Fruit fly (Drosophila melanogaster): ENCODE results near the gene CG42537.

CG42537 gene

dm6 chr3R:6410412-6411225, 33.0 kb downstream of the CG42537 start (continued):
- TF ChIP-seq CG12744 (GFP tag; optimal IDR thresholded peaks at IDR 0.05) (peak; percentile 65), pum (GFP tag; optimal IDR thresholded peaks at IDR 0.05) (peak; percentile 81), sens (GFP tag) (peak; percentile 98), CG12942 (GFP tag; optimal IDR thresholded peaks at IDR 0.05) (peak; percentile 45), bowl (GFP tag; IDR thresholded peaks at IDR 0.05) (no peak), grn (GFP tag; optimal IDR thresholded peaks at IDR 0.05) (peak; percentile 42), corto (GFP tag; optimal IDR thresholded peaks at IDR 0.05) (no peak), Ravus (GFP tag; IDR thresholded peaks at IDR 0.05) (no peak; the same call in 1 of the 2 replicates), CG16813 (GFP tag; IDR thresholded peaks at IDR 0.05; ENCODE audit: partially characterized antibody) (no peak), sug (tag; optimal IDR thresholded peaks at IDR 0.05) (peak; percentile 83), Jarid2 (GFP tag; optimal IDR thresholded peaks at IDR 0.05) (peak; percentile 73), Deaf1 (tag; optimal IDR thresholded peaks at IDR 0.05) (peak; percentile 72), pho (GFP tag; optimal IDR thresholded peaks at IDR 0.05) (peak; percentile 89), br (optimal IDR thresholded peaks at IDR 0.05) (no peak), Gsc (GFP tag; IDR thresholded peaks at IDR 0.05) (no peak), Side (GFP tag; optimal IDR thresholded peaks at IDR 0.05) (peak; percentile 74), pan (optimal IDR thresholded peaks at IDR 0.05) (no peak), pan (GFP tag; optimal IDR thresholded peaks at IDR 0.05 in 1 of 2, IDR thresholded peaks at IDR 0.05 in 1 of 2) (peak in 1 of 2 experiments; percentile 79), hth (optimal IDR thresholded peaks at IDR 0.05) (no peak), CG14860 (GFP tag; IDR thresholded peaks at IDR 0.05; ENCODE audit: partially characterized antibody) (no peak), dmrt99B (tag; optimal IDR thresholded peaks at IDR 0.05) (peak; percentile 95), CG2889 (GFP tag; IDR thresholded peaks at IDR 0.05) (0 out of 3 replicates have a peak, but pooled peaks have one; percentile 49), C15 (GFP tag; IDR thresholded peaks at IDR 0.05) (no peak), E2f1 (GFP tag; IDR thresholded peaks at IDR 0.05) (no peak; the same call in 1 of the 2 replicates), Bdp1 (GFP tag; optimal IDR thresholded peaks at IDR 0.05) (peak; percentile 59)

dm6 chr3R:6411454-6412204, 34.0 kb downstream of the CG42537 start:
- TF ChIP-seq CoRest (tag; optimal IDR thresholded peaks at IDR 0.05) = no peak
- peak; percentile 92 for TF ChIP-seq CG8359 (GFP tag; optimal IDR thresholded peaks at IDR 0.05; ENCODE audit: borderline replicate concordance)
- no peak for TF ChIP-seq CG10654 (GFP tag; optimal IDR thresholded peaks at IDR 0.05)
- no peak for TF ChIP-seq ato (GFP tag; IDR thresholded peaks at IDR 0.05; ENCODE audit: partially characterized antibody)
- peak; percentile 36 for TF ChIP-seq onecut (GFP tag; IDR thresholded peaks at IDR 0.05)
- no peak for TF ChIP-seq MBD-R2 (GFP tag; IDR thresholded peaks at IDR 0.05)
- TF ChIP-seq Pdp1 (GFP tag; optimal IDR thresholded peaks at IDR 0.05) = peak in 1 of 2 experiments; percentile 36
- no peak for TF ChIP-seq CG11456 (GFP tag; IDR thresholded peaks at IDR 0.05)
- peak; percentile 100 for TF ChIP-seq CG3407 (GFP tag; optimal IDR thresholded peaks at IDR 0.05)
- TF ChIP-seq chinmo (GFP tag; IDR thresholded peaks at IDR 0.05; ENCODE audit: partially characterized antibody) = 0 out of 4 replicates have a peak, but pooled peaks have one; percentile 31
- no peak for TF ChIP-seq CG9437 (GFP tag; optimal IDR thresholded peaks at IDR 0.05)
- TF ChIP-seq CG9727 (GFP tag; optimal IDR thresholded peaks at IDR 0.05) = no peak
- TF ChIP-seq gsb-n (tag; optimal IDR thresholded peaks at IDR 0.05) = peak; percentile 0
- TF ChIP-seq oc (tag; optimal IDR thresholded peaks at IDR 0.05) = peak; percentile 65
- peak; percentile 68 for TF ChIP-seq Blimp-1 (GFP tag; optimal IDR thresholded peaks at IDR 0.05)
- no peak for TF ChIP-seq CG34224 (GFP tag; IDR thresholded peaks at IDR 0.05; ENCODE audit: partially characterized antibody)
- peak; percentile 54 for TF ChIP-seq Med (GFP tag)
- 0 out of 2 replicates have a peak, but pooled peaks have one; percentile 12 for TF ChIP-seq seq (GFP tag; IDR thresholded peaks at IDR 0.05)
- TF ChIP-seq Elba2 (GFP tag; optimal IDR thresholded peaks at IDR 0.05) = no peak
- peak; percentile 50; the same call in 1 of the 3 replicates for TF ChIP-seq sr (GFP tag; IDR thresholded peaks at IDR 0.05)
- no peak for TF ChIP-seq vfl (GFP tag; optimal IDR thresholded peaks at IDR 0.05)

Measured in whole organism, embryonic.